Worm (Caenorhabditis elegans): Measurements from ENCODE around the gene D1086.2.
A peak's percentile ranks its signal among the peaks of the same experiment; 100 is the strongest.
"Not testable (repeated sequence)": the region's sequence is repeated elsewhere in the genome, so short reads cannot be mapped to it uniquely, and the experiment has no call there.

Gene D1086.2

DNA sequence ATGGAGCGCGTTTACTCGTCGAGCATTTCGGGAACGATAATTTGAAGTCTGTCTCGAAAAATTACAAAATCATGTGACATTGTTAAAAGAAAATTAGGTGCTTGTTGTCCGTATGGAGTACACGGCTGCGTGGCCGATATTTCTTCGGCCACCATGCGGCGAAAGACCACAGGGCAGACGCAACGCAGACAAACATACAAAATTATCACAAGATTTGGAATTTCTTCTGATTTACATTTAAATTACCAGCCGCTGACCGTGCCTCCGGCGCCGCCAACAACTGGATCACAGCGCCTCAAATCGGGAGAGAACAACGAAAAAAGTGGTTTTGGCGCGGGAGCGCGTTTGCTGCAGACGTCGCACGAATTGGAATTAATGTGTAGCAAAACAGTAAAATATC, 43.4 kb downstream of the D1086.2 start (continued):
- TF ChIP-seq mdl-1 (tag; optimal IDR thresholded peaks at IDR 0.05) (peak in 1 of 2 experiments; percentile 90), vab-15 (tag; optimal IDR thresholded peaks at IDR 0.05) (peak; percentile 88), elt-3 (tag; optimal IDR thresholded peaks at IDR 0.05) (peak in 4 of 6 experiments; percentile 18 to 85 (median 64)), C04F5.9 (tag; optimal IDR thresholded peaks at IDR 0.05) (peak; percentile 96), nhr-11 (tag; optimal IDR thresholded peaks at IDR 0.05) (peak; percentile 80), elt-2 (tag; optimal IDR thresholded peaks at IDR 0.05) (peak; percentile 96), isw-1 (GFP tag; IDR thresholded peaks at IDR 0.05) (peak; percentile 99), fos-1 (tag; optimal IDR thresholded peaks at IDR 0.05) (peak; percentile 66), efl-1 (optimal IDR thresholded peaks at IDR 0.05) (peak; percentile 90 to 91), efl-1 (GFP tag; optimal IDR thresholded peaks at IDR 0.05 in 1 of 2) (peak; percentile 84 to 99), nhr-20 (tag; optimal IDR thresholded peaks at IDR 0.05) (peak; percentile 99), nhr-19 (GFP tag; conservative IDR thresholded peaks at IDR 0.05) (peak; percentile 100), nhr-47 (tag; optimal IDR thresholded peaks at IDR 0.05) (peak; percentile 99), Y116A8C.19 (tag; optimal IDR thresholded peaks at IDR 0.05; ENCODE audit: borderline replicate concordance) (peak; percentile 98), ztf-11 (tag; optimal IDR thresholded peaks at IDR 0.05) (peak in 1 of 2 experiments; percentile 100), ceh-8 (GFP tag; optimal IDR thresholded peaks at IDR 0.05) (peak; percentile 97), C16A3.4 (tag; optimal IDR thresholded peaks at IDR 0.05) (peak; percentile 82), aly-2 (tag; optimal IDR thresholded peaks at IDR 0.05) (peak; percentile 31), jun-1 (tag; optimal IDR thresholded peaks at IDR 0.05) (peak; percentile 87), fkh-10 (GFP tag; optimal IDR thresholded peaks at IDR 0.05) (peak; percentile 29), rnt-1 (tag; optimal IDR thresholded peaks at IDR 0.05) (peak; percentile 100), ceh-82 (tag; optimal IDR thresholded peaks at IDR 0.05) (peak; percentile 90 to 92 (median 91)), egl-27 (tag; optimal IDR thresholded peaks at IDR 0.05) (peak in 1 of 2 experiments; percentile 4), nhr-237 (tag; optimal IDR thresholded peaks at IDR 0.05) (peak; percentile 63), ceh-90 (tag; optimal IDR thresholded peaks at IDR 0.05) (peak; percentile 99), tbx-2 (tag; optimal IDR thresholded peaks at IDR 0.05) (peak; percentile 99)

ce11 chrV:14049274-14049673, 49.2 kb downstream of the D1086.2 start, which contains the start of gene F58D12.1:
F58D12.1 (plus strand) TSS chrV:14049574.
- TF ChIP-seq ceh-82 (tag; optimal IDR thresholded peaks at IDR 0.05); aly-2 (tag; optimal IDR thresholded peaks at IDR 0.05); alr-1 (tag; optimal IDR thresholded peaks at IDR 0.05; ENCODE audit: borderline replicate concordance): not testable (repeated sequence)
